Fruit fly (Drosophila melanogaster) whole organism, prepupa: ENCODE results near the gene Karl.

Experiments
- Blimp-1 ChIP-seq: fragments of 200-800 bp; sonication (Bioruptor generic); optimal IDR thresholded peaks from 3 replicates; lab custom pipeline; 2017; ENCODE audit warnings: missing biosample characterization, missing genetic modification characterization, mild to moderate bottlenecking, moderate library complexity, missing genetic modification reagents
- CG10631 ChIP-seq: fragments of 200-800 bp; sonication (Bioruptor generic); optimal IDR thresholded peaks from 2 replicates; lab custom pipeline; 2016; ENCODE audit warnings: missing biosample characterization, missing genetic modification characterization
- CG10669 ChIP-seq: fragments of 200-800 bp; sonication (Bioruptor generic); optimal IDR thresholded peaks from 3 replicates; lab custom pipeline; 2018; ENCODE audit warnings: missing biosample characterization, mild to moderate bottlenecking, missing genetic modification characterization, moderate library complexity
- CG11762 ChIP-seq: fragments of 200-800 bp; sonication (Bioruptor generic); optimal IDR thresholded peaks from 3 replicates; lab custom pipeline; 2016; ENCODE audit warnings: missing biosample characterization, missing genetic modification characterization; ENCODE audit not compliant: insufficient read depth
- CG11902 ChIP-seq: fragments of 200-800 bp; sonication (Bioruptor generic); optimal IDR thresholded peaks from 3 replicates; lab custom pipeline; 2016; ENCODE audit warnings: missing biosample characterization, missing genetic modification characterization
- CG15336 ChIP-seq: fragments of 200-800 bp; sonication (Bioruptor generic); IDR thresholded peaks from 2 replicates; pipeline ENCODE4 v1.3.6; 2022; ENCODE audit warnings: missing biosample characterization, missing genetic modification characterization
- CG1621 ChIP-seq: fragments of 200-800 bp; sonication (Bioruptor generic); optimal IDR thresholded peaks from 3 replicates; lab custom pipeline; 2018; ENCODE audit warnings: missing biosample characterization, mild to moderate bottlenecking, missing genetic modification characterization
- CG16779 ChIP-seq: fragments of 200-800 bp; sonication (Bioruptor generic); optimal IDR thresholded peaks from 3 replicates; lab custom pipeline; 2017; ENCODE audit warnings: missing biosample characterization, mild to moderate bottlenecking, missing genetic modification characterization
- CG31627 ChIP-seq: fragments of 200-800 bp; sonication (Bioruptor generic); optimal IDR thresholded peaks from 3 replicates; lab custom pipeline; 2016; ENCODE audit warnings: missing biosample characterization, missing genetic modification characterization
- CG32006 ChIP-seq: fragments of 200-800 bp; sonication (Bioruptor generic); optimal IDR thresholded peaks from 3 replicates; lab custom pipeline; 2017; ENCODE audit warnings: missing biosample characterization, mild to moderate bottlenecking, missing genetic modification characterization
- CG4318 ChIP-seq: fragments of 200-800 bp; sonication (Bioruptor generic); optimal IDR thresholded peaks from 3 replicates; lab custom pipeline; 2017; ENCODE audit warnings: missing biosample characterization, mild to moderate bottlenecking, missing genetic modification characterization
- CG6163 ChIP-seq: fragments of 200-800 bp; sonication (Bioruptor generic); IDR thresholded peaks from 3 replicates; pipeline ENCODE4 v1.3.6; 2022; ENCODE audit warnings: missing biosample characterization, missing genetic modification characterization
- CG6792 ChIP-seq: fragments of 200-800 bp; sonication (Bioruptor generic); optimal IDR thresholded peaks from 3 replicates; lab custom pipeline; 2016; ENCODE audit warnings: missing biosample characterization, missing genetic modification characterization
- CG6808 ChIP-seq: fragments of 200-800 bp; sonication (Bioruptor generic); optimal IDR thresholded peaks from 3 replicates; lab custom pipeline; 2017; ENCODE audit warnings: missing biosample characterization, missing genetic modification characterization, mild to moderate bottlenecking, moderate library complexity, missing genetic modification reagents
- CG6854 ChIP-seq: fragments of 200-800 bp; sonication (Bioruptor generic); optimal IDR thresholded peaks from 2 replicates; lab custom pipeline; 2017; ENCODE audit warnings: missing biosample characterization, mild to moderate bottlenecking, missing genetic modification characterization
- CG7368 ChIP-seq: fragments of 200-800 bp; sonication (Bioruptor generic); optimal IDR thresholded peaks from 3 replicates; lab custom pipeline; 2016; ENCODE audit warnings: missing biosample characterization, missing genetic modification characterization
- CG8119 ChIP-seq: fragments of 200-800 bp; sonication (Bioruptor generic); IDR thresholded peaks from 3 replicates; pipeline ENCODE4 v1.3.6; 2022; ENCODE audit warnings: missing biosample characterization, missing genetic modification characterization
- CG8319 ChIP-seq: fragments of 200-800 bp; sonication (Bioruptor generic); optimal IDR thresholded peaks from 3 replicates; lab custom pipeline; 2016; ENCODE audit warnings: missing biosample characterization, missing genetic modification characterization
- CG8632 ChIP-seq: fragments of 200-800 bp; sonication (Bioruptor generic); optimal IDR thresholded peaks from 3 replicates; lab custom pipeline; 2016; ENCODE audit warnings: missing biosample characterization, missing genetic modification characterization
- CG9139 ChIP-seq: fragments of 200-800 bp; sonication (Bioruptor generic); optimal IDR thresholded peaks from 3 replicates; lab custom pipeline; 2017; ENCODE audit warnings: missing biosample characterization, mild to moderate bottlenecking, missing genetic modification characterization
- Eip75B ChIP-seq: fragments of 200-800 bp; sonication (Bioruptor generic); optimal IDR thresholded peaks from 3 replicates; lab custom pipeline; 2016; ENCODE audit warnings: missing biosample characterization, missing genetic modification characterization
- Eip78C ChIP-seq: fragments of 200-800 bp; sonication (Bioruptor generic); peaks from one replicate; lab custom pipeline; 2016; ENCODE audit warnings: missing biosample characterization, missing genetic modification characterization
- Eip93F ChIP-seq: fragments of 200-800 bp; sonication (Bioruptor generic); optimal IDR thresholded peaks from 2 replicates; lab custom pipeline; 2016; ENCODE audit warnings: missing biosample characterization, mild to moderate bottlenecking, missing genetic modification characterization
- Ets96B ChIP-seq: fragments of 200-800 bp; optimal IDR thresholded peaks from 2 replicates; lab custom pipeline; 2019; ENCODE audit warnings: missing biosample characterization, mild to moderate bottlenecking, missing genetic modification characterization, moderate library complexity
- Gug ChIP-seq: fragments of 200-800 bp; sonication (Bioruptor generic); IDR thresholded peaks from 2 replicates; pipeline ENCODE4 v1.3.6; 2022; ENCODE audit warnings: missing biosample characterization, missing genetic modification characterization
- Hr38 ChIP-seq: sonication (Bioruptor generic); optimal IDR thresholded peaks from 2 replicates; lab custom pipeline; 2016; ENCODE audit warnings: missing biosample characterization, missing genetic modification characterization
- Hr39 ChIP-seq: fragments of 200-800 bp; sonication (Bioruptor generic); optimal IDR thresholded peaks from 2 replicates; lab custom pipeline; 2016; ENCODE audit warnings: missing biosample characterization, missing genetic modification characterization
- Hr4 ChIP-seq: fragments of 200-800 bp; sonication (Bioruptor generic); optimal IDR thresholded peaks from 3 replicates; lab custom pipeline; 2016; ENCODE audit warnings: missing biosample characterization, missing genetic modification characterization
- Lpt ChIP-seq: fragments of 200-800 bp; sonication (Bioruptor generic); optimal IDR thresholded peaks from 3 replicates; lab custom pipeline; 2016; ENCODE audit warnings: missing biosample characterization, missing genetic modification characterization
- Met ChIP-seq: fragments of 200-800 bp; sonication (Bioruptor generic); optimal IDR thresholded peaks from 3 replicates; lab custom pipeline; 2016; ENCODE audit warnings: missing biosample characterization, missing genetic modification characterization
- OdsH ChIP-seq: fragments of 200-800 bp; sonication (Bioruptor generic); optimal IDR thresholded peaks from 3 replicates; lab custom pipeline; 2016; ENCODE audit warnings: missing biosample characterization, missing genetic modification characterization
- Smox ChIP-seq: fragments of 200-800 bp; sonication (Bioruptor generic); optimal IDR thresholded peaks from 3 replicates; lab custom pipeline; 2016; ENCODE audit warnings: missing biosample characterization, missing genetic modification characterization
- Sox102F ChIP-seq: fragments of 200-800 bp; sonication (Bioruptor generic); optimal IDR thresholded peaks from 2 replicates; lab custom pipeline; 2016; ENCODE audit warnings: missing biosample characterization, mild to moderate bottlenecking, missing genetic modification characterization
- Sox14 ChIP-seq: fragments of 200-800 bp; sonication (Bioruptor generic); optimal IDR thresholded peaks from 3 replicates; lab custom pipeline; 2016; ENCODE audit warnings: missing biosample characterization, missing genetic modification characterization
- achi ChIP-seq: fragments of 200-800 bp; sonication (Bioruptor generic); optimal IDR thresholded peaks from 3 replicates; lab custom pipeline; 2016; ENCODE audit warnings: missing biosample characterization, missing genetic modification characterization
- acj6 ChIP-seq: fragments of 200-800 bp; sonication (Bioruptor generic); optimal IDR thresholded peaks from 3 replicates; lab custom pipeline; 2016; ENCODE audit warnings: missing biosample characterization, missing genetic modification characterization
- cyc ChIP-seq: fragments of 200-800 bp; sonication (Bioruptor generic); optimal IDR thresholded peaks from 3 replicates; lab custom pipeline; 2016; ENCODE audit warnings: missing biosample characterization, missing genetic modification characterization
- dac ChIP-seq: fragments of 200-800 bp; sonication (Bioruptor generic); optimal IDR thresholded peaks from 2 replicates; lab custom pipeline; 2017; ENCODE audit warnings: missing biosample characterization, mild to moderate bottlenecking, missing genetic modification characterization
- dsx ChIP-seq: fragments of 200-800 bp; optimal IDR thresholded peaks from 3 replicates; lab custom pipeline; 2019; ENCODE audit warnings: missing biosample characterization, mild to moderate bottlenecking, missing genetic modification characterization, moderate library complexity; ENCODE audit not compliant: poor library complexity, severe bottlenecking
- eg ChIP-seq: fragments of 200-800 bp; sonication (Bioruptor generic); IDR thresholded peaks from 3 replicates; pipeline ENCODE4 v1.3.6; 2022; ENCODE audit warnings: missing biosample characterization, missing genetic modification characterization
- fd59A ChIP-seq: fragments of 200-800 bp; sonication (Bioruptor generic); optimal IDR thresholded peaks from 2 replicates; lab custom pipeline; 2017; ENCODE audit warnings: missing biosample characterization, mild to moderate bottlenecking, missing genetic modification characterization, missing genetic modification reagents
- fd85E ChIP-seq: fragments of 200-800 bp; sonication (Bioruptor generic); optimal IDR thresholded peaks from 3 replicates; lab custom pipeline; 2016; ENCODE audit warnings: missing biosample characterization, missing genetic modification characterization
- fkh ChIP-seq: fragments of 200-800 bp; sonication (Bioruptor generic); optimal IDR thresholded peaks from 3 replicates; lab custom pipeline; 2017; ENCODE audit warnings: missing biosample characterization, mild to moderate bottlenecking, missing genetic modification characterization, moderate library complexity
- lz ChIP-seq: fragments of 200-800 bp; sonication (Bioruptor generic); optimal IDR thresholded peaks from 3 replicates; lab custom pipeline; 2016; ENCODE audit warnings: missing biosample characterization, missing genetic modification characterization
- net ChIP-seq: fragments of 200-800 bp; sonication (Bioruptor generic); optimal IDR thresholded peaks from 3 replicates; lab custom pipeline; 2016; ENCODE audit warnings: missing biosample characterization, missing genetic modification characterization
- pdm3 ChIP-seq: fragments of 200-800 bp; sonication (Bioruptor generic); optimal IDR thresholded peaks from 3 replicates; lab custom pipeline; 2016; ENCODE audit warnings: missing biosample characterization, missing genetic modification characterization
- salr ChIP-seq, 2 experiments: fragments of 200-800 bp; sonication (Bioruptor generic); optimal IDR thresholded peaks; 3 replicates each; lab custom pipeline; 2016 to 2018; ENCODE audit warnings: missing biosample characterization in 2 of 2, missing genetic modification characterization in 2 of 2, mild to moderate bottlenecking in 1 of 2
- spab ChIP-seq: fragments of 200-800 bp; sonication (Bioruptor generic); optimal IDR thresholded peaks from 2 replicates; lab custom pipeline; 2017; ENCODE audit warnings: missing biosample characterization, mild to moderate bottlenecking, missing genetic modification characterization, missing genetic modification reagents
- svp ChIP-seq: fragments of 200-800 bp; sonication (Bioruptor generic); peaks from one replicate; lab custom pipeline; 2016; ENCODE audit warnings: missing biosample characterization, missing genetic modification characterization
- topi ChIP-seq: fragments of 200-800 bp; sonication (Bioruptor generic); optimal IDR thresholded peaks from 3 replicates; lab custom pipeline; 2016; ENCODE audit warnings: missing biosample characterization, missing genetic modification characterization
- vri ChIP-seq: fragments of 200-800 bp; sonication (Bioruptor generic); optimal IDR thresholded peaks from 3 replicates; lab custom pipeline; 2016; ENCODE audit warnings: missing biosample characterization, mild to moderate bottlenecking, missing genetic modification characterization

Karl gene

dm6 chrX:11806867-11807747 lies 19.9 kb downstream of the Karl start, which contains the start of gene Hsc70-3:
TSS of gene Hsc70-3 (minus strand) at chrX:11807117.
- TF ChIP-seq CG11902 (GFP tag; lab: Kevin White, UChicago): no peak
- TF ChIP-seq CG32006 (GFP tag; lab: Kevin White, UChicago): peak; percentile 0
- peak; percentile 21 for TF ChIP-seq CG9139
- TF ChIP-seq CG4318 (GFP tag; lab: Kevin White, UChicago): no peak
- TF ChIP-seq salr (GFP tag; optimal IDR thresholded peaks at IDR 0.05; lab: Kevin White, UChicago): no peak
- TF ChIP-seq CG6163 (GFP tag; lab: Robert Waterston, UW): peak; percentile 16; the same call in 1 of the 3 replicates
- no peak for TF ChIP-seq CG11762 (GFP tag; lab: Kevin White, UChicago)
- no peak for TF ChIP-seq dac
- no peak for TF ChIP-seq Hr38 (GFP tag; lab: Kevin White, UChicago)
- peak; percentile 13 for TF ChIP-seq CG10631
- TF ChIP-seq OdsH (GFP tag; lab: Kevin White, UChicago): no peak
- no peak for TF ChIP-seq Ets96B
- no peak for TF ChIP-seq CG6792 (GFP tag; lab: Kevin White, UChicago)
- no peak for TF ChIP-seq pdm3 (GFP tag; lab: Kevin White, UChicago)
- no peak for TF ChIP-seq CG1621 (tag; lab: Kevin White, UChicago)
- peak; percentile 63 for TF ChIP-seq CG6854 (GFP tag; lab: Kevin White, UChicago)
- TF ChIP-seq CG16779 (tag; lab: Kevin White, UChicago): no peak
- TF ChIP-seq Eip75B: no peak
- TF ChIP-seq Sox102F (GFP tag; lab: Kevin White, UChicago): peak; percentile 42
- TF ChIP-seq topi (GFP tag; lab: Kevin White, UChicago): peak; percentile 10
- no peak for TF ChIP-seq fd85E (GFP tag; lab: Kevin White, UChicago)
- no peak for TF ChIP-seq Eip93F (GFP tag; lab: Kevin White, UChicago)
- TF ChIP-seq CG7368: no peak
- no peak for TF ChIP-seq net
- peak; percentile 92 for TF ChIP-seq fkh (GFP tag; lab: Kevin White, UChicago)
- peak; percentile 81 for TF ChIP-seq Eip78C (GFP tag; lab: Kevin White, UChicago)
- TF ChIP-seq eg (GFP tag; lab: Robert Waterston, UW): no peak; the same call in 2 of the 3 replicates
- TF ChIP-seq lz (GFP tag; lab: Kevin White, UChicago): no peak
- no peak for TF ChIP-seq Hr4 (GFP tag; lab: Kevin White, UChicago)
- peak; percentile 55 for TF ChIP-seq svp
- TF ChIP-seq dsx: peak; percentile 30
- no peak for TF ChIP-seq Sox14 (GFP tag; lab: Kevin White, UChicago)
- TF ChIP-seq achi: peak; percentile 11
- TF ChIP-seq CG31627 (GFP tag; lab: Kevin White, UChicago): no peak
- no peak for TF ChIP-seq spab
- TF ChIP-seq Smox: no peak
- TF ChIP-seq Met (GFP tag; lab: Kevin White, UChicago): peak; percentile 28
- TF ChIP-seq CG15336 (GFP tag; lab: Robert Waterston, UW): peak; percentile 18; the same call in 1 of the 2 replicates
- no peak for TF ChIP-seq acj6 (GFP tag; lab: Kevin White, UChicago)
- TF ChIP-seq CG10669 (GFP tag; lab: Kevin White, UChicago): no peak
- TF ChIP-seq CG6808: peak; percentile 29
- no peak for TF ChIP-seq Blimp-1
- no peak for TF ChIP-seq Gug (GFP tag; lab: Robert Waterston, UW)
- TF ChIP-seq vri (GFP tag; lab: Kevin White, UChicago): peak; percentile 62
- no peak for TF ChIP-seq CG8319 (GFP tag; lab: Kevin White, UChicago)
- no peak for TF ChIP-seq Lpt
- TF ChIP-seq CG8119 (GFP tag; lab: Robert Waterston, UW): no peak
- no peak for TF ChIP-seq fd59A (GFP tag; lab: Kevin White, UChicago)
- no peak for TF ChIP-seq CG8632 (GFP tag; lab: Kevin White, UChicago)
- no peak for TF ChIP-seq Hr39 (GFP tag; lab: Kevin White, UChicago)
- no peak for TF ChIP-seq cyc
